Fruit fly (Drosophila melanogaster): ENCODE data around the gene CG32712.
A peak's percentile ranks its signal among the peaks of the same experiment; 100 is the strongest.

CG32712 gene

DNA sequence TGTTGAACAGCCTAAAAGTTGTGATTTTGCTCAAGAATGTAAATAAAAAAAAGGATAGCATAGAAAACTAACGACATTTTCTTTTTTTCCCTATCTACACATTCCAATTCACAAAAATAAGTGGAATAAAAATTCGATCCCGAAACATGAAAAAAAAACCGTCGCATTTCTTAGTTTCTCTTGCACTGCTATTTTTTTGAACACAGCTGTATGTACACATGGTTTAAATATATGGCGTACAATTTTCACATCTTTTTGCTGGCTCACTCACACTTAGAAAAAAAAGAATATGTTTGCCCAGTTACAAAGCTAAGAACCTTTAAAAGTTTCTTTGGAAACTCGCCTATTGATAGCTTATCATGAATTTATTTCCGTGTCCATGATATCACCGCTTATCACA lies 26.6 kb upstream of the CG32712 start:
- no peak for TF ChIP-seq CG34367 (tag; optimal IDR thresholded peaks at IDR 0.05)
- no peak for TF ChIP-seq CG8159 (tag; optimal IDR thresholded peaks at IDR 0.05)
- TF ChIP-seq CG32121 (GFP tag; IDR thresholded peaks at IDR 0.05), result no peak
- no peak for TF ChIP-seq CG10348 (GFP tag; IDR thresholded peaks at IDR 0.05)
- TF ChIP-seq EcR (GFP tag; optimal IDR thresholded peaks at IDR 0.05), result no peak
- TF ChIP-seq Snoo (tag; optimal IDR thresholded peaks at IDR 0.05), result no peak
- no peak for TF ChIP-seq CG9948 (tag; optimal IDR thresholded peaks at IDR 0.05)
- no peak for TF ChIP-seq Pif1B (GFP tag; optimal IDR thresholded peaks at IDR 0.05)
- TF ChIP-seq CG13204 (GFP tag; optimal IDR thresholded peaks at IDR 0.05), result no peak

DNA sequence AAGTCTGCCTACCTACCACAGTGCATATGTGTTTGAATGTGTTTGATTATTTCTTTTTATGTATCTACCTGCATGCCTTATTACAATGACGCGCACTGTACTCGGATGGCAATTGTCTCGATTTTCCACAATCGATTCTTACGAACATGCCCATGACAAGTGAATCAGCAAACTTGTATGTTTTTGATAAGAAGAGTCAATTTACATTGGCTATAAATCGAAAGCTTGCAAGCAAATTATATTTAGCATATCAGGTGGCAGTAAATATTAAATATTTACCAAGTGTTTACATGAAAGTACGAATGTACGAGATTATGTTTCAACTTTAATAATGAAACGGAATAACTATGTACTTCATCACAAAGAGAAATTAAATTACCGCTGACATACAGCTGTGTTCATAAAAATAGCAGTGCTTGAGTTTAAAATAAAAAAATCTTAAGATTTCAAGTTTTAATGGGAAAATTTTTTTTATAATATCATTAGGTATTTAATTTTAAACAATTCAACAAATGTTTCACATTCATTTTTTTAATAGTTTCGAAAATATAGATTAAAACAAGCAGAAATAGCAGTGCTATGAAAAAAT lies 25.9 kb upstream of the CG32712 start:
- TF ChIP-seq Pif1B (GFP tag; optimal IDR thresholded peaks at IDR 0.05) (no peak), gl (tag; optimal IDR thresholded peaks at IDR 0.05) (peak; percentile 35), D1 (tag; optimal IDR thresholded peaks at IDR 0.05) (no peak), CG15710 (tag; optimal IDR thresholded peaks at IDR 0.05) (no peak)

DNA sequence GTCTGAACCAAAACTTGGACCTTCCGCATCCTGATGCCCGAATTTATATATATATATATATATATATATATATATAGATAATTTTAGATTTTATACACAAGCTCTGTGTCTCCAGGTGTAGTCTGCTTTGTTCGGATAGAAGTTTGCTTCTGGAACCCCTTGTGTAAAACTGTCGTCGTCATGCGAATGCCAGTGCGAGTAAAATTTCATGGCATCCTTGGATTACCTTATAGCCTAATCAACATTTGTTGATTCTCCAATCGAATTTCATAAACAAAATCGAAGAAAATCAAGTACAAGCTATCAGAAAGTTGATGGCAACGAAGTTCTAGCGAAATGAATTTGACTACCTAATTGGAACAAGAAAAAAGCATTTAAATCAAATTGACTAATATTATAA lies 23.9 kb upstream of the CG32712 start, which contains the start of gene CG32713:
TSS of gene CG32713 (minus strand) at position 101 of the 400 bp plus-strand sequence.
- no peak for TF ChIP-seq Pif1A (GFP tag; optimal IDR thresholded peaks at IDR 0.05)
- TF ChIP-seq CG8159 (tag; optimal IDR thresholded peaks at IDR 0.05), result no peak
- no peak for TF ChIP-seq CG14655 (GFP tag; optimal IDR thresholded peaks at IDR 0.05)
- TF ChIP-seq rn (GFP tag; IDR thresholded peaks at IDR 0.05), result no peak
- TF ChIP-seq EcR (GFP tag; optimal IDR thresholded peaks at IDR 0.05), result no peak
- TF ChIP-seq CG12605 (GFP tag; IDR thresholded peaks at IDR 0.05), result no peak
- TF ChIP-seq CG15710 (tag; optimal IDR thresholded peaks at IDR 0.05), result no peak
- TF ChIP-seq CG17806 (tag; optimal IDR thresholded peaks at IDR 0.05), result no peak
- no peak for TF ChIP-seq CG13204 (GFP tag; optimal IDR thresholded peaks at IDR 0.05)
- TF ChIP-seq CG10348 (GFP tag; IDR thresholded peaks at IDR 0.05), result no peak
- TF ChIP-seq Ets98B (GFP tag; IDR thresholded peaks at IDR 0.05), result no peak
- no peak for TF ChIP-seq CG32121 (GFP tag; IDR thresholded peaks at IDR 0.05)
- no peak for TF ChIP-seq fd96Ca (GFP tag; IDR thresholded peaks at IDR 0.05)

DNA sequence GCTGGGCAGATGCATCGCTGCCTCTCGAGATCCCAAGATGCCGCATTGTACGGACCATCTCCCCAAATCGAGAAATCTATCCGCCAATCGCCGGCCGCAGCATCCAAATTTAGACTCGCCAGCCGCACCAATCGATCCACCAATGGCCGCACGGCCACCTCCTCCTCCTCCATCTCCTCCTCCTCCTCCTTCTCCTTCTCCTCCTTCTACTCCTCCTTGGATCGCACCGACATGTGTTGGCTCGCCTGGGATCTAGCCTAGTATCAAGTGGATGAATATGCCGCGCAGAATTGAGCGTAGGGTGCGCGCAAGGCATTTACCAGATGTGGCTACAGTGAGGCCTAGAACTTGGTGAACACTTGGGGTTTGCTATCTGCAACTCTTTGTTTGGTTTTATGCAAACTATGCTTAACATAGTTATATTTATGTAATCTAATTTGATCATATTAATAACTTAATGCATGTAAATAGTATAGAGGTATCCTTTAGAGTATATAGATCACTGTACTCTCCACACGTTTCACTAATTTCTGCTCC lies 21.5 kb upstream of the CG32712 start, which contains the start of gene org-1:
TSS of gene org-1 (minus strand) at position 51 of the 537 bp plus-strand sequence.
- TF ChIP-seq Ets98B (GFP tag; IDR thresholded peaks at IDR 0.05) (peak; percentile 94), D1 (tag; optimal IDR thresholded peaks at IDR 0.05) (no peak), CG15710 (tag; optimal IDR thresholded peaks at IDR 0.05) (peak; percentile 94), Snoo (tag; optimal IDR thresholded peaks at IDR 0.05) (peak; percentile 72), CG8301 (tag; optimal IDR thresholded peaks at IDR 0.05) (peak; percentile 89), rn (GFP tag; IDR thresholded peaks at IDR 0.05) (peak; percentile 92), CG14655 (GFP tag; optimal IDR thresholded peaks at IDR 0.05) (peak; percentile 92), CG34367 (tag; optimal IDR thresholded peaks at IDR 0.05) (peak; percentile 93), CG10348 (GFP tag; IDR thresholded peaks at IDR 0.05) (peak; percentile 81), CG8159 (tag; optimal IDR thresholded peaks at IDR 0.05) (peak; percentile 93), CG17806 (tag; optimal IDR thresholded peaks at IDR 0.05) (peak; percentile 93), fd96Ca (GFP tag; IDR thresholded peaks at IDR 0.05) (peak; percentile 94), CG4496 (GFP tag; IDR thresholded peaks at IDR 0.05) (peak; percentile 97), CG32121 (GFP tag; IDR thresholded peaks at IDR 0.05) (peak; percentile 90), Pif1B (GFP tag; optimal IDR thresholded peaks at IDR 0.05) (peak; percentile 86), CG12605 (GFP tag; IDR thresholded peaks at IDR 0.05) (peak; percentile 94), gl (tag; optimal IDR thresholded peaks at IDR 0.05) (peak; percentile 86), CG9948 (tag; optimal IDR thresholded peaks at IDR 0.05) (peak; percentile 93), Pif1A (GFP tag; optimal IDR thresholded peaks at IDR 0.05) (peak; percentile 89), EcR (GFP tag; optimal IDR thresholded peaks at IDR 0.05) (no peak), CG13204 (GFP tag; optimal IDR thresholded peaks at IDR 0.05) (peak; percentile 81)

DNA sequence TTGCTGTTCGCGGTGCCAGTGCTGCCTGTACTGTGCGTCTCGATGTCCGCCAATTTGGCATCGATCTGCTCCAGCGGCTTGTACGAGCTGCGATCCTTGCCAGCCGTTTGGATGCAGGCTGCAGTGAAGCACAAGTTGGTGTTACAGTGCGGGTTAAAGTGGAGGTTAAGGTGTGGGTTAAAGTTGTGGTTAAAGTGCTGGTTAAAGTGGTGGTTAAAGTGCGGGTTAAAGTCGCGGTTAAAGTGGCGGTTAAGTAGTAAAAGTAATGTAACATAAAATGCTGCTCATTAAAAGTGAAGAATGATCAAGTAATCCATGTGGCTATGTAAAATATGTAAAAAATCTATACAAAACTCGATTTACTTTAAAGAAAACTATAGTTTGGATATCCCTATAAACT lies 18.6 kb upstream of the CG32712 start:
- TF ChIP-seq CG34367 (tag; optimal IDR thresholded peaks at IDR 0.05) (no peak), CG8301 (tag; optimal IDR thresholded peaks at IDR 0.05) (no peak)

DNA sequence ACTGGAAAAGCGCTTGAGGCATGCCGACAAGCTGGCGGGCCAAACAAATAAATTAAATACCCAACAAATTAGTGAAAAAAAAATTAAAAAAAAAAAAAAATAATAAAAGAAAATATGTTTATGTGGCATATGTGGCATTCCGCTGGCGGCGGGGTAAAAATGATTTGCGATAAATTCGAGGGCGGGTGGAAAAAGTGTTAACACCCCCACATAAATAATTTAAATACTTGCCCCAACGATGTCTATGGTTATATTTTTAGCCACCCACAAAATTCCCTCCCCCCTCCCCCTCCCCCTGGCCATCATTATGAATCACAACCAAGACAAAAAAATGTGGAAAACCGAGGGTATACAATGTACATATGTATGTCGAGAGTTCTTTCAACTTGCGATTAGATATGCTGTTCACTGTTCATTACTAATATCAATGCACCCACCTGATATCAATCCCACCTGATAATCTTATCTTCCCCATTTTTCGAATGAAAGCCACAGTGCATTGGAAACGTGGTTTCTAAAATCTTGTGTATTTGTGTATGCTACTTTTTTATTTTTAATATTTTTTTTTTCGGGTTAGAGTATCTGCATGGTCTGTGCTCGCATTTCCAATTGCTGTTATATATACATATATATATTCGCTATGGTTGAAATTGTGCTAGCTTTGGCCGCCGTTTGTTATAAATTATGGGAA lies 16.8 kb upstream of the CG32712 start:
- TF ChIP-seq CG10348 (GFP tag; IDR thresholded peaks at IDR 0.05) (no peak), Snoo (tag; optimal IDR thresholded peaks at IDR 0.05) (no peak), CG34367 (tag; optimal IDR thresholded peaks at IDR 0.05) (no peak), Ets98B (GFP tag; IDR thresholded peaks at IDR 0.05) (no peak), CG14655 (GFP tag; optimal IDR thresholded peaks at IDR 0.05) (no peak), D1 (tag; optimal IDR thresholded peaks at IDR 0.05) (no peak), CG9948 (tag; optimal IDR thresholded peaks at IDR 0.05) (no peak), fd96Ca (GFP tag; IDR thresholded peaks at IDR 0.05) (no peak)

Data from whole organism, pupa.